Worm (Caenorhabditis elegans): ENCODE results near the gene lst-4.

lst-4 gene

ce11 chrIV:14050442-14050841, 19.2 kb downstream of the lst-4 start:
- TF ChIP-seq nhr-80 (tag; optimal IDR thresholded peaks at IDR 0.05) (peak; percentile 27), tbx-9 (tag; optimal IDR thresholded peaks at IDR 0.05; ENCODE audit: borderline replicate concordance) (no peak), attf-5 (GFP tag; optimal IDR thresholded peaks at IDR 0.05) (no peak)

- TF ChIP-seq ceh-40 (GFP tag; IDR thresholded peaks at IDR 0.05) (no peak), efl-1 (GFP tag; optimal IDR thresholded peaks at IDR 0.05) (no peak), nhr-90 (tag; optimal IDR thresholded peaks at IDR 0.05) (no peak), F10E7.11 (tag; optimal IDR thresholded peaks at IDR 0.05) (no peak), snpc-4 (GFP tag; optimal IDR thresholded peaks at IDR 0.05) (no peak), snpc-4 (tag; optimal IDR thresholded peaks at IDR 0.05) (peak in 1 of 4 experiments; percentile 18), snpc-3.4 (tag; optimal IDR thresholded peaks at IDR 0.05) (no peak), snpc-1.3 (tag; optimal IDR thresholded peaks at IDR 0.05; ENCODE audit: insufficient read depth) (no peak)
Measured at ce11 chrIV:14046777-14047176, 22.9 kb downstream of the lst-4 start.

DNA sequence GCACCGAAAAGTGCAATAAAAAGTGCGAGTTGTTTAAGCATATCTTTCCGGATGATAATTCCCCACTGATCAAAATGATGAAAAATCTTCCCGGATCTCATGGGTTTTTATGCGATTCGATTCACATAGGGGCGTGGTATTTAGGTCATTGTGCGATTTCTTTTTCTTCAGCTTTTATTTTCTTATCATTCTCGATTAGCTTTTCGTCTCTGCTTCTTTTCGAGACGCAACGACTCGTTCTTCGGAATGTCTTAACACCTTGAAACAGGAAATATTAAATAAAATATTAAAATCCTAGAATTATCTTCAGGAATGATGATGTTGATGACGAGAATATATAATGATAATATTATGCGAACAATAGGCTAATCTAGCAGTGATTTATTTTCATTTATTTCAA, 26.0 kb downstream of the lst-4 start, which contains the start of gene Y37A1B.7:
Gene Y37A1B.7 (minus strand): TSS at position 101 of the 400 bp plus-strand sequence.
- TF ChIP-seq Y56A3A.18 (GFP tag; IDR thresholded peaks at IDR 0.05): no peak
- no peak for TF ChIP-seq mxl-1 (tag; optimal IDR thresholded peaks at IDR 0.05)
- TF ChIP-seq F39B2.1 (GFP tag; IDR thresholded peaks at IDR 0.05): no peak
- no peak for TF ChIP-seq Y67H2A.10 (GFP tag; conservative IDR thresholded peaks at IDR 0.05)
- TF ChIP-seq aptf-3 (GFP tag; IDR thresholded peaks at IDR 0.05): no peak
- TF ChIP-seq mcd-1 (GFP tag; IDR thresholded peaks at IDR 0.05): no peak
- TF ChIP-seq unc-130 (GFP tag; optimal IDR thresholded peaks at IDR 0.05): no peak
- no peak for TF ChIP-seq ztf-18 (tag; optimal IDR thresholded peaks at IDR 0.05)
- no peak for TF ChIP-seq ztf-3 (GFP tag; optimal IDR thresholded peaks at IDR 0.05)
- TF ChIP-seq cebp-2 (GFP tag; IDR thresholded peaks at IDR 0.05): no peak
- TF ChIP-seq F33H1.4 (GFP tag; IDR thresholded peaks at IDR 0.05): no peak
- TF ChIP-seq K12H6.12 (tag; optimal IDR thresholded peaks at IDR 0.05): no peak
- no peak for TF ChIP-seq ceh-58 (GFP tag; IDR thresholded peaks at IDR 0.05)
- TF ChIP-seq lsl-1 (GFP tag; optimal IDR thresholded peaks at IDR 0.05): no peak

DNA sequence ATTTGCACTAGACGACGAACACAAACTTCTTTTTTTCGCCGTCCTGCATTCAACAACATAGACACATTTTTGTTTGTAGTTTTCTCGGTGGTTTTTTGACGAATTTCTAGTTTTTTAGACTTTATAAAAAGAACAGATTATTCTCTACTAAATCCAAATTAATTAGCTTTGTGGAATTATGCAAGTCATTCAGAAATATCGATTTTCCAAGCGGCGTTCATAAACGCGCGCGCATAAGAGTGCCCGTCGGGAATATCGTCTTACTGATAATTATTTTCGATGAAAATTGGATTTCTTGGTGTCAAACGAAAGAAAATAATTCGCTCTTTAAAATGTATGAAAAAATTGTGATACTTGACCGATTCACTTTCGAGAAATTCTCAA, 35.1 kb downstream of the lst-4 start:
- no peak for TF ChIP-seq ztf-28 (GFP tag; IDR thresholded peaks at IDR 0.05)
- TF ChIP-seq lag-1 (GFP tag; IDR thresholded peaks at IDR 0.05): no peak
- no peak for TF ChIP-seq Y53G8AR.9 (GFP tag; conservative IDR thresholded peaks at IDR 0.05)
- TF ChIP-seq tbp1 (GFP tag; optimal IDR thresholded peaks at IDR 0.05): no peak
- no peak for TF ChIP-seq nfya-1 (tag; optimal IDR thresholded peaks at IDR 0.05; ENCODE audit: borderline replicate concordance, insufficient read depth)
- TF ChIP-seq F10E7.11 (tag; optimal IDR thresholded peaks at IDR 0.05): no peak
- no peak for TF ChIP-seq let-526 (GFP tag; IDR thresholded peaks at IDR 0.05)
- TF ChIP-seq sea-2 (GFP tag; IDR thresholded peaks at IDR 0.05): no peak
- TF ChIP-seq B0035.1 (tag; optimal IDR thresholded peaks at IDR 0.05): no peak
- TF ChIP-seq madf-8 (GFP tag; conservative IDR thresholded peaks at IDR 0.05): no peak
- no peak for TF ChIP-seq F49E8.2 (tag; optimal IDR thresholded peaks at IDR 0.05; ENCODE audit: insufficient read depth)
- TF ChIP-seq lsy-27 (tag; optimal IDR thresholded peaks at IDR 0.05; ENCODE audit: borderline replicate concordance, insufficient read depth): no peak

Data from whole organism, young adult.